Worm (Caenorhabditis elegans): ENCODE results near the gene col-144.

col-144 gene

DNA sequence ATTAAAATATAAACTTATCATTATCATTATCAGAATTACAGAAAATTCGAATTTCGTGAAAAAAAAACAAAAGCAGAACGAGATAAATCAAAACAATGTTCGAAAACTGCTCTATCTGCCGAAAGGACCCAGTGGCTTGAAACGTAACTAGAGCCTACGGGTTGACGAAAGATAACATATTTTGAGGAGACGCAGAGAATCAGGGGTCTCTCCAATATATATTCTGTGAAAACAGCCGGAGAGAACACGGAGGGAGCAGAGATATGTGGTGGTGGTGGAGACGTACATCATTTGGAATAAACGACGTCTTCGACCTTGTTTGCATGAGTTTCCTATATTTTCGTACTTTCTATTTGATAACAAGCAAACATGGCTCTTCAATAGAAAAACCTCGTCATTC is 48.4 kb upstream of the col-144 start:
- TF ChIP-seq lin-14 (GFP tag; optimal IDR thresholded peaks at IDR 0.05) = peak; percentile 55
- TF ChIP-seq unc-86 (tag; optimal IDR thresholded peaks at IDR 0.05) = no peak
- peak in 1 of 2 experiments; percentile 19 for TF ChIP-seq lsy-2 (tag; optimal IDR thresholded peaks at IDR 0.05)
- peak; percentile 11 for TF ChIP-seq nhr-47 (tag; optimal IDR thresholded peaks at IDR 0.05)
- TF ChIP-seq xbp-1 (tag; optimal IDR thresholded peaks at IDR 0.05) = no peak
- TF ChIP-seq nhr-71 (tag; optimal IDR thresholded peaks at IDR 0.05) = peak; percentile 20
- TF ChIP-seq snu-23 (GFP tag; optimal IDR thresholded peaks at IDR 0.05) = peak; percentile 1
- peak; percentile 2 for TF ChIP-seq blmp-1 (tag; optimal IDR thresholded peaks at IDR 0.05)

DNA sequence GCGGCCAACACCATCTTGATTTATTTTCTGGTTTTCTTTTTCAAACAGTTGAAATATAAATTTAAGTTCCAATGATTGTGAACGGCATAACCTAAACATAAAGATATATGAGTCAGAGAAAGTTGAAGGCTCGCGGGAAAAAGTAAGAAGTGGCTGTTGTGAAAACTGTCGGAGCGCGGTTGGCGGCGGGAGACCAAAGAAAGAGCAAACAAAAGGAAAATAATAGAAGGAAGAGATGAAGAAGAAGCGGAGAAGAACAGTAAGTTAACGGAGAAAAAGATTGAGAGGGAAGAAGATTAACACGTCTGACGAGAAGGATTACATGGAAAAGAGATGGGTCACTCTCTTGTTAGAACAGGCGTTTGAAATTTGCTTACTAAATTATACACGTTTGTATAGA is 46.9 kb upstream of the col-144 start, which contains the start of gene inx-10:
Gene inx-10 (minus strand): TSS at position 101 of the 400 bp plus-strand sequence.
- no peak for TF ChIP-seq dpl-1 (GFP tag; optimal IDR thresholded peaks at IDR 0.05)
- TF ChIP-seq C34B4.2 (tag; optimal IDR thresholded peaks at IDR 0.05) = no peak
- no peak for TF ChIP-seq ztf-11 (tag; optimal IDR thresholded peaks at IDR 0.05)
- no peak for TF ChIP-seq grh-1 (GFP tag; IDR thresholded peaks at IDR 0.05)
- no peak for TF ChIP-seq hlh-4 (tag; optimal IDR thresholded peaks at IDR 0.05)
- no peak for TF ChIP-seq unc-98 (GFP tag; IDR thresholded peaks at IDR 0.05)
- no peak for TF ChIP-seq nhr-20 (tag; optimal IDR thresholded peaks at IDR 0.05)
- no peak for TF ChIP-seq sox-4 (tag; optimal IDR thresholded peaks at IDR 0.05)

DNA sequence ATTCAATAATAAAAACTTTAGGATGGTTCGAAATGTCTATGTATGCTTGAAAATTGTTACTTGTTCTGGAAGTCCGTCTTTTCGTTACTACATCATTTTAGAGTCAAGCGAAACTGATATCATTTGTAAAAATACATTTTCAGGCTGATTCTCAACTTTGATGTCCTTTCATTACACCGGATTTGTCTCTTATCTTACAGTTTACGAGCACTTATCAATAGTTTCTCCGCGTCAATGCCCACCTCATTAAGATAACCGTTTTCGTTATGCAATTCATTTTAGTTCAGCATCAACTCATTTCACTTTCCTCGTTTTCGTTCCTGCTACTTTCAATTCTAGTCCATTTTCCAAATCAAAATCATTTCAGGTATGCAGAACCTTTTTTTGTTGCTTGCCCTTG is 42.3 kb upstream of the col-144 start, which contains the start of gene asp-2:
Gene asp-2 (plus strand): TSS at position 368 of the 400 bp plus-strand sequence.
- TF ChIP-seq elt-2 (tag; optimal IDR thresholded peaks at IDR 0.05) (peak; percentile 83), efl-1 (optimal IDR thresholded peaks at IDR 0.05) (no peak), efl-1 (GFP tag; optimal IDR thresholded peaks at IDR 0.05 in 1 of 2) (peak in 1 of 2 experiments; percentile 49), F16B12.6 (tag; optimal IDR thresholded peaks at IDR 0.05) (no peak), lin-35 (GFP tag; optimal IDR thresholded peaks at IDR 0.05) (peak in 1 of 2 experiments; percentile 10)

DNA sequence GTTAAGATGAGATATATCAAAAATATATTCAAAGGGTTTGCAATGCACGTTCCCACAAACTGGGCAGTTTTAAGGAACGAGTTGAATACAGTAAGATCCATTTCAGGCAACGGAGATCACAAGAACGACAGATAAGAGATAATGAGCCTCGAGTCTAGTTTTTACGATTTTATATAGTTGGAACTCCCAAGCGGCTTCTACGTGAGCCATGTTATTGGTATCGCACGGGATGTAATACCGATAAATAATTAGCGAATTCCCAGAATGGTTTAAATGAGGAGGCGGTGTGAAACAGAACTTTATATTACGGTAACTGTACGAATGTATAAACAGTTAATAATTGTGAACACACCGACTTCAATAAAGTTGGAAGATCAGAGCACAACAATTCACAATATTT is 38.4 kb upstream of the col-144 start, which contains the start of gene str-177:
Gene str-177 (minus strand): TSS at position 101 of the 400 bp plus-strand sequence.
- no peak for TF ChIP-seq mdl-1 (tag; optimal IDR thresholded peaks at IDR 0.05)

DNA sequence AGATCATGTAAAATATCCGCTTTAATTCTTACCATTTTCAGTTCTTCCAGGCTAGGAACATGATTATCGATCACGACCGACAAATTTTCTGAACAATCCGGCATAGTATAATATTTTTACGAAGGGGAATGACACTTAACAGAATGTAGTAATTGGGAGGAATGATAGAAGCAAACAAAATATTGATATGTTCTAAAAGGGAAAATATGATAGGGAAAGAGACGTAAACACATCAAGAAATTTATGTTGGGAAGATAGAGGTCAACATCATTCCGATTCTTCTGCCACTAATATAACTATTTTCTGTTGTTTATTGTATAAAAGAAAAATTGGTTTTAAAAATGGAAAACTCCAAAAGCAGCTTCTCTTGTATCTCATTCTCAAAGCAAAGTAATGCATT is 36.7 kb upstream of the col-144 start, which contains the start of gene C24B5.4:
Gene C24B5.4 (minus strand): TSS at position 206 of the 400 bp plus-strand sequence.
- no peak for TF ChIP-seq aha-1 (tag; optimal IDR thresholded peaks at IDR 0.05)
- TF ChIP-seq ceh-82 (tag; optimal IDR thresholded peaks at IDR 0.05) = no peak
- no peak for TF ChIP-seq snpc-4 (tag; optimal IDR thresholded peaks at IDR 0.05)
- peak; percentile 41 for TF ChIP-seq blmp-1 (tag; optimal IDR thresholded peaks at IDR 0.05)
- TF ChIP-seq sox-4 (tag; optimal IDR thresholded peaks at IDR 0.05) = no peak
- no peak for TF ChIP-seq elt-2 (tag; optimal IDR thresholded peaks at IDR 0.05)
- no peak for TF ChIP-seq ces-1 (GFP tag; optimal IDR thresholded peaks at IDR 0.05)
- TF ChIP-seq nhr-237 (tag; optimal IDR thresholded peaks at IDR 0.05) = no peak
- TF ChIP-seq ztf-11 (tag; optimal IDR thresholded peaks at IDR 0.05) = no peak

- TF ChIP-seq jun-1 (tag; optimal IDR thresholded peaks at IDR 0.05) (no peak), irx-1 (tag; optimal IDR thresholded peaks at IDR 0.05) (no peak), mab-9 (GFP tag; IDR thresholded peaks at IDR 0.05) (no peak), fkh-10 (GFP tag; optimal IDR thresholded peaks at IDR 0.05) (peak; percentile 53), nhr-20 (tag; optimal IDR thresholded peaks at IDR 0.05) (no peak), fkh-4 (tag; optimal IDR thresholded peaks at IDR 0.05; ENCODE audit: borderline replicate concordance) (no peak), dsc-1 (tag; optimal IDR thresholded peaks at IDR 0.05) (peak; percentile 25), swsn-7 (tag; optimal IDR thresholded peaks at IDR 0.05) (no peak), snpc-4 (tag; optimal IDR thresholded peaks at IDR 0.05) (no peak), mep-1 (tag; optimal IDR thresholded peaks at IDR 0.05) (no peak), ceh-82 (tag; optimal IDR thresholded peaks at IDR 0.05) (peak in 1 of 3 experiments; percentile 22), C04F5.9 (tag; optimal IDR thresholded peaks at IDR 0.05) (no peak), lsy-2 (tag; optimal IDR thresholded peaks at IDR 0.05) (no peak), egl-27 (tag; optimal IDR thresholded peaks at IDR 0.05) (no peak), dpl-1 (GFP tag; optimal IDR thresholded peaks at IDR 0.05) (no peak), unc-130 (tag; optimal IDR thresholded peaks at IDR 0.05) (no peak), efl-1 (optimal IDR thresholded peaks at IDR 0.05) (no peak), efl-1 (GFP tag; optimal IDR thresholded peaks at IDR 0.05 in 1 of 2) (peak in 1 of 2 experiments; percentile 17), ces-1 (GFP tag; optimal IDR thresholded peaks at IDR 0.05) (no peak), elt-3 (tag; optimal IDR thresholded peaks at IDR 0.05) (no peak), vab-15 (tag; optimal IDR thresholded peaks at IDR 0.05) (no peak), sptf-1 (tag; optimal IDR thresholded peaks at IDR 0.05) (no peak), hpl-2 (GFP tag; optimal IDR thresholded peaks at IDR 0.05) (no peak), F16B12.6 (tag; optimal IDR thresholded peaks at IDR 0.05) (no peak)
Measured at ce11 chrV:9194055-9194454, 33.6 kb upstream of the col-144 start.

Data from whole organism, L1 larva.